Worm (Caenorhabditis elegans) whole organism, early embryonic: ENCODE measurements around the gene cutl-11.

Source experiments
- B0310.2 ChIP-seq: sonication (generic microtip); optimal IDR thresholded peaks from 2 replicates; lab custom pipeline; 2016; ENCODE audit warnings: mild to moderate bottlenecking, missing genetic modification characterization, missing compliant biosample characterization
- F13C5.2 ChIP-seq: sonication (generic microtip); optimal IDR thresholded peaks from 2 replicates; lab custom pipeline; 2017; ENCODE audit warnings: mild to moderate bottlenecking, missing genetic modification characterization, inconsistent platforms, missing compliant biosample characterization
- aly-1 ChIP-seq: sonication (generic microtip); optimal IDR thresholded peaks from 2 replicates; lab custom pipeline; 2016; ENCODE audit warnings: missing genetic modification characterization, missing compliant biosample characterization
- ama-1 ChIP-seq: fragments of 150-350 bp; optimal IDR thresholded peaks from 2 replicates; lab custom pipeline; 2014
- ceh-13 ChIP-seq: fragments of 200-800 bp; sonication (Bioruptor generic); optimal IDR thresholded peaks from 2 replicates; lab custom pipeline; 2018; ENCODE audit warnings: mild to moderate bottlenecking, missing genetic modification characterization, missing compliant biosample characterization
- ceh-36 ChIP-seq: sonication (generic microtip); optimal IDR thresholded peaks from 2 replicates; lab custom pipeline; 2016; ENCODE audit warnings: missing genetic modification characterization, inconsistent platforms, missing compliant biosample characterization
- ets-7 ChIP-seq: sonication (generic microtip); optimal IDR thresholded peaks from 2 replicates; lab custom pipeline; 2016; ENCODE audit warnings: missing genotype, missing genetic modification characterization, missing compliant biosample characterization
- flt-1 ChIP-seq: fragments of 200-800 bp; sonication (Bioruptor generic); IDR thresholded peaks from 2 replicates; pipeline ENCODE4 v1.3.6; 2022; ENCODE audit warnings: missing genetic modification characterization, missing compliant biosample characterization
- hmbx-1 ChIP-seq: sonication (generic microtip); optimal IDR thresholded peaks from 2 replicates; lab custom pipeline; 2016; ENCODE audit warnings: mild to moderate bottlenecking, missing genetic modification characterization, missing compliant biosample characterization
- hmg-4 ChIP-seq: fragments of 200-800 bp; sonication (Bioruptor generic); optimal IDR thresholded peaks from 2 replicates; lab custom pipeline; 2018; ENCODE audit warnings: mild to moderate bottlenecking, missing genetic modification characterization, missing compliant biosample characterization
- hnd-1 ChIP-seq: sonication (generic microtip); optimal IDR thresholded peaks from 2 replicates; lab custom pipeline; 2016; ENCODE audit warnings: missing genetic modification characterization, missing compliant biosample characterization
- pes-1 ChIP-seq: fragments of 200-800 bp; sonication (Bioruptor generic); IDR thresholded peaks from 2 replicates; pipeline ENCODE4 v1.3.6; 2022; ENCODE audit warnings: missing genetic modification reagents, missing genetic modification characterization, missing compliant biosample characterization
- scrt-1 ChIP-seq: fragments of 200-800 bp; sonication (Bioruptor generic); IDR thresholded peaks from 2 replicates; pipeline ENCODE4 v1.3.6; 2022; ENCODE audit warnings: missing genetic modification characterization, missing compliant biosample characterization
- sea-1 ChIP-seq: fragments of 200-800 bp; sonication (Bioruptor generic); conservative IDR thresholded peaks from 2 replicates; pipeline ENCODE4 v1.3.6; 2022; ENCODE audit warnings: missing genetic modification characterization, missing compliant biosample characterization
- tbx-11 ChIP-seq: fragments of 200-800 bp; sonication (Bioruptor generic); IDR thresholded peaks from 2 replicates; pipeline ENCODE4 v1.3.6; 2022; ENCODE audit warnings: missing genetic modification characterization, missing compliant biosample characterization
- tbx-37 ChIP-seq: fragments of 200-800 bp; sonication (Bioruptor generic); conservative IDR thresholded peaks from 2 replicates; pipeline ENCODE4 v1.3.6; 2022; ENCODE audit warnings: missing genetic modification reagents, missing genetic modification characterization, missing compliant biosample characterization
- tra-4 ChIP-seq: sonication (generic microtip); optimal IDR thresholded peaks from 2 replicates; lab custom pipeline; 2017; ENCODE audit warnings: missing genetic modification characterization, missing compliant biosample characterization

cutl-11 gene

DNA sequence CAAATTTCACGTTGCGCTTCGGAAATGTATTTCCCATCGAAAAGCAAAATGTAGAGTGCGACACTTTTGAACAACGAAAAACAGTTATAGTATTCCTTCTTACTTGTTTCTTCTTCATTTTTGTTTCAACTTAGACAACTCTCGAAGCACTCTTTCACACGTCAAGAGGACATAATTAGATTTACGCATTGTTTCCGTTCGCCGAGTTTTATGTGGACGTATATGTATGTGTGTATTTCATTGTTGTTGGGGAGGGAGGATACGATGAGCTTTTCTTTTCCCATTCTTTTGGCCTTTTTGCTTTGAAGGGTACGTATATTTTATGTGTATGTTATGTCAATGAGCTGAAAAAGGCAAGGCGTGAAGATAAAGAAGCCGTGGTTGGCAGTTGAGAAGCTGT lies 20.2 kb downstream of the cutl-11 start:
- TF ChIP-seq ceh-36 (tag; lab: Kevin White, UChicago) (no peak), ama-1 (lab: Kevin White, UChicago) (no peak), hnd-1 (tag; lab: Kevin White, UChicago) (no peak), F13C5.2 (tag; lab: Kevin White, UChicago) (no peak), hmg-4 (GFP tag; lab: Kevin White, UChicago) (no peak), pes-1 (GFP tag; lab: Robert Waterston, UW) (no peak), tbx-37 (GFP tag; lab: Robert Waterston, UW) (no peak), B0310.2 (no peak), scrt-1 (GFP tag; lab: Robert Waterston, UW) (no peak), tra-4 (tag; lab: Kevin White, UChicago) (no peak), flt-1 (no peak), tbx-11 (GFP tag; lab: Robert Waterston, UW) (no peak), sea-1 (no peak), hmbx-1 (tag; lab: Kevin White, UChicago) (no peak)

ce11 chrX:11628580-11628979 lies 22.1 kb downstream of the cutl-11 start, which contains the start of gene spp-30:
spp-30 (minus strand) TSS chrX:11628680.
- no peak for TF ChIP-seq hmg-4 (GFP tag; lab: Kevin White, UChicago)
- TF ChIP-seq aly-1 (tag; lab: Kevin White, UChicago): no peak
- no peak for TF ChIP-seq ets-7 (tag; lab: Kevin White, UChicago)
- no peak for TF ChIP-seq ceh-13 (GFP tag; lab: Kevin White, UChicago)
- TF ChIP-seq flt-1: no peak
- no peak for TF ChIP-seq pes-1 (GFP tag; lab: Robert Waterston, UW)
- TF ChIP-seq tra-4 (tag; lab: Kevin White, UChicago): no peak
- no peak for TF ChIP-seq F13C5.2 (tag; lab: Kevin White, UChicago)
- no peak for TF ChIP-seq scrt-1 (GFP tag; lab: Robert Waterston, UW)
- no peak for TF ChIP-seq ceh-36 (tag; lab: Kevin White, UChicago)
- TF ChIP-seq tbx-37 (GFP tag; lab: Robert Waterston, UW): no peak
- no peak for TF ChIP-seq hmbx-1 (tag; lab: Kevin White, UChicago)
- TF ChIP-seq sea-1: no peak
- no peak for TF ChIP-seq B0310.2
- no peak for TF ChIP-seq tbx-11 (GFP tag; lab: Robert Waterston, UW)
- TF ChIP-seq ama-1 (lab: Kevin White, UChicago): no peak

DNA sequence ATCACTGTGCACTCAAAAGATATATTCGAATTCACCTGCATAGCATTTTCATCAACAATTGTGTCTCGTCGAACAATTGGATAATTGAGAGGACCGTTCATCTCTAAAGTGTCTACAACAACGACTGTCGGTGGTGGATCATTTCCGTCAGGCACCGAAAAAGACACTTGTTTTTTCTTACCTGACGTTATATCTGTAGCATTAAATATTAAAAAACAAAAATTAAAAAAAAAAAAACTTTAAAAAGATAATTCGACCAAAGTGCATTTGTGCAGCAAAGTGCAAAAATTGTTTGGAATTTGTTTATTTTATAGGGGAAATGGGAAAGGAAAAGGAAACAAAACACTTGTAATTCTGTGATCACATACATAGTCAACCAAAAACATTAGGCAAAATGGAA lies 23.6 kb downstream of the cutl-11 start, which contains the start of gene twk-44:
TSS of gene twk-44 (minus strand) at position 101 of the 400 bp plus-strand sequence.
- TF ChIP-seq pes-1 (GFP tag; lab: Robert Waterston, UW) (no peak), ama-1 (lab: Kevin White, UChicago) (no peak), sea-1 (no peak), F13C5.2 (tag; lab: Kevin White, UChicago) (no peak), tbx-37 (GFP tag; lab: Robert Waterston, UW) (no peak), B0310.2 (no peak), tra-4 (tag; lab: Kevin White, UChicago) (no peak), flt-1 (no peak), hnd-1 (tag; lab: Kevin White, UChicago) (no peak), scrt-1 (GFP tag; lab: Robert Waterston, UW) (no peak), aly-1 (tag; lab: Kevin White, UChicago) (no peak), ets-7 (tag; lab: Kevin White, UChicago) (no peak)

DNA sequence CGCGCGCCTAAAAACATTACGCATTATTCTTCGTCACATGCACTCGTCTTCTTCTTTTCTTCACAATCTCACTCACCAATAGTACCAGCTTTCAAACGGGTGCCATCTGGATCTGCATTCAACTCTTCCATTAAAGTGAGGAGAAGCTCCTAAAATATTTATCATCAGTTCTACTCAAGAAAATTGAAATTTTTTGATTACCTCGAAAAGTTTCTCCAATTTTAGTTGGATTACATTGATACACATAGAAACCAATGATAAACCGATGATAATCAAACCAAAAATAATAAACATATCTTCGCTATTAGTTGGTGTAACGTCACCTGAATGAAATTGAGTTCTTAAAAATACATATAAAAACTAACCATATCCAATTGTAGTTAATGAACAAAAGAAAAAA lies 26.0 kb downstream of the cutl-11 start:
- no peak for TF ChIP-seq hmbx-1 (tag; lab: Kevin White, UChicago)
- TF ChIP-seq ama-1 (lab: Kevin White, UChicago): no peak
- no peak for TF ChIP-seq hmg-4 (GFP tag; lab: Kevin White, UChicago)
- no peak for TF ChIP-seq ceh-36 (tag; lab: Kevin White, UChicago)
- no peak for TF ChIP-seq tra-4 (tag; lab: Kevin White, UChicago)
- TF ChIP-seq aly-1 (tag; lab: Kevin White, UChicago): no peak
- TF ChIP-seq pes-1 (GFP tag; lab: Robert Waterston, UW): no peak

- TF ChIP-seq tbx-11 (GFP tag; lab: Robert Waterston, UW) (no peak), F13C5.2 (tag; lab: Kevin White, UChicago) (no peak)
These were observed 27.2 kb downstream of the cutl-11 start for ce11 chrX:11623442-11623841.

ce11 chrX:11621997-11622396 lies 28.7 kb downstream of the cutl-11 start, which contains the start of gene sto-3:
sto-3 (minus strand) TSS chrX:11622097.
- TF ChIP-seq hnd-1 (tag; lab: Kevin White, UChicago): no peak
- no peak for TF ChIP-seq sea-1
- TF ChIP-seq tra-4 (tag; lab: Kevin White, UChicago): no peak

ce11 chrX:11617387-11617786 lies 33.3 kb downstream of the cutl-11 start, which contains the start of gene F52D10.4:
F52D10.4 (plus strand) TSS chrX:11617470.
- TF ChIP-seq hmbx-1 (tag; lab: Kevin White, UChicago) (no peak), scrt-1 (GFP tag; lab: Robert Waterston, UW) (no peak), aly-1 (tag; lab: Kevin White, UChicago) (no peak), sea-1 (no peak), B0310.2 (no peak), flt-1 (no peak), ceh-13 (GFP tag; lab: Kevin White, UChicago) (no peak), pes-1 (GFP tag; lab: Robert Waterston, UW) (no peak), F13C5.2 (tag; lab: Kevin White, UChicago) (no peak), tra-4 (tag; lab: Kevin White, UChicago) (no peak), ama-1 (lab: Kevin White, UChicago) (no peak)
